Worm (Caenorhabditis elegans): ENCODE measurements around the gene acs-14.

The acs-14 gene

DNA sequence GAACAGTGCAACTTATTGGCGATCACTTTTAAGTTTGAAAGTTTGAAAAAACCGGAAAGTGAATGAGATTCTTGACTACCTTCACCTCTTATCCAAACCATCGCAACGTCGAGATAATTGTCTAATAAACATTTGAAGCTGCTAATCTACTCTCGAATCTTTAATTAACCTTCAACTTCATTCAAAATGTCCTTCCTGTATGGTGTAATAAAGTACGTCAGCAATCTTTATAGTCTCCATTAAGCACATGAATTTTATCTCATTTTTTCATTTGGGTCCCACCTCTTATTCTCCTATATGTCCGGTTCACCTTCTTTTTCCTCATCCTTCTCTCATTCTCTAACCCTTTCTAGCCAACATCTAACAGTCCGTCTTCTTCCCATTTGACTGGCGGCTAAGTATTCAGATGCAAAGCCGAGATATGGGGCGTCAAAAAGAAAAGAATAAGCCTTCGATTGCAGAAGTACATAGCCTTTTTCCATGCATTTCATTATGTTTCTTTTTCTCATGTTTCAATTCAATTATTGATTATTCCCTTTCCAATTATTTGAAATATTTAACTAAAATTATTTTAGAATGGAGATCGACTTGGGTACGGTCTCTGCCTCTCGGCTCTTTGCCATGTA lies 7.0 kb upstream of the acs-14 start, which contains the start of gene swt-5:
TSS of gene swt-5 (plus strand) at position 576 of the 626 bp plus-strand sequence.
- TF ChIP-seq pha-4 (tag; optimal IDR thresholded peaks at IDR 0.05) (no peak), flh-1 (GFP tag; optimal IDR thresholded peaks at IDR 0.05) (no peak)

DNA sequence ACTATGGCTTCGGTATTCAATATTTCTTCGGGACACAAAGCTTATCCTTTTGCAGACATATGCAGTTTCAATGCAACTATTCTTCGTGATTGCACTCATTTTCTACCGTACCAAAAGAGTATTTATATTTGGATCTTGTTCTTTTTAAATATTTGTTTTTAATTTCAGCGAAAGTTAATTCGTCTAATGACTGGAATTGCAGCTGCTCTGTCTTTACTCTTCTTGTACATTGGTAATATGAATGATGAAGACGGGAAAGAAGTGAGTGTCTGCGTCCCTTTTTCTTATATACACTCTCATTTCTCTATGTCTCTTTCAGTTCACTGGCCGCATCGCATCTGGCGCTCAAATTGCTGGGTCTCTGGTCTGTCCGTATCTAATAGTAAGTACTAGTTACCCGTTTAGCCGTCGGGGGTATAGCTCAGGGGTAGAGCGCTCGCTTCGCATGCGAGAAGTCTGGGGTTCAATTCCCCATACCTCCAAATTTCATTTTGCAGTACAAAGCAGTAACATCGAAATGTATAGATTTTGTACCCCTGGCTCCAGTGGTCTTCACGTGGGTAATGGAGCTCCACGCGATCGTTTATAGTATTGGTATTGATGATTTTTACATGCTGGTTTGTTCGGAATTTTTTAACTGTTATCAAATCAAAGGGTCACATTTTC lies 4.6 kb upstream of the acs-14 start:
- TF ChIP-seq unc-120 (tag; optimal IDR thresholded peaks at IDR 0.05; ENCODE audit: poor library complexity, severe bottlenecking) (peak; percentile 91), pha-4 (tag; optimal IDR thresholded peaks at IDR 0.05) (no peak), blmp-1 (tag; optimal IDR thresholded peaks at IDR 0.05) (no peak), sem-2 (GFP tag; optimal IDR thresholded peaks at IDR 0.05) (peak; percentile 88), drap-1 (GFP tag; optimal IDR thresholded peaks at IDR 0.05) (peak; percentile 92), ceh-39 (tag; optimal IDR thresholded peaks at IDR 0.05) (no peak), ceh-43 (GFP tag; optimal IDR thresholded peaks at IDR 0.05) (peak; percentile 89), mls-2 (tag; optimal IDR thresholded peaks at IDR 0.05) (peak; percentile 96), ceh-83 (GFP tag; optimal IDR thresholded peaks at IDR 0.05) (peak; percentile 94), nhr-76 (tag; optimal IDR thresholded peaks at IDR 0.05) (no peak), M03D4.4 (tag; optimal IDR thresholded peaks at IDR 0.05) (peak; percentile 93), bed-3 (GFP tag; optimal IDR thresholded peaks at IDR 0.05) (peak; percentile 82), elt-1 (tag; optimal IDR thresholded peaks at IDR 0.05; ENCODE audit: borderline replicate concordance, insufficient read depth) (no peak), ham-2 (GFP tag; optimal IDR thresholded peaks at IDR 0.05) (peak; percentile 93), ztf-11 (tag; optimal IDR thresholded peaks at IDR 0.05) (no peak), nhr-237 (tag; optimal IDR thresholded peaks at IDR 0.05) (no peak), lsy-2 (tag; optimal IDR thresholded peaks at IDR 0.05) (no peak), hlh-1 (tag; optimal IDR thresholded peaks at IDR 0.05) (peak; percentile 40), elt-3 (tag; optimal IDR thresholded peaks at IDR 0.05) (no peak), snpc-4 (tag; optimal IDR thresholded peaks at IDR 0.05) (no peak), flh-1 (GFP tag; optimal IDR thresholded peaks at IDR 0.05) (peak; percentile 68), zip-8 (tag; optimal IDR thresholded peaks at IDR 0.05) (no peak), mep-1 (tag; optimal IDR thresholded peaks at IDR 0.05) (peak; percentile 62), lin-32 (GFP tag; optimal IDR thresholded peaks at IDR 0.05) (peak; percentile 87), mab-5 (tag; optimal IDR thresholded peaks at IDR 0.05) (no peak), nhr-12 (tag; optimal IDR thresholded peaks at IDR 0.05) (peak; percentile 27), tbx-8 (GFP tag; optimal IDR thresholded peaks at IDR 0.05) (peak; percentile 84), lin-13 (tag; optimal IDR thresholded peaks at IDR 0.05) (peak; percentile 31), ces-1 (GFP tag; optimal IDR thresholded peaks at IDR 0.05) (peak; percentile 67), cnd-1 (tag; optimal IDR thresholded peaks at IDR 0.05) (peak; percentile 88), nhr-28 (tag; optimal IDR thresholded peaks at IDR 0.05) (no peak), sptf-1 (tag; optimal IDR thresholded peaks at IDR 0.05) (peak; percentile 95)

DNA sequence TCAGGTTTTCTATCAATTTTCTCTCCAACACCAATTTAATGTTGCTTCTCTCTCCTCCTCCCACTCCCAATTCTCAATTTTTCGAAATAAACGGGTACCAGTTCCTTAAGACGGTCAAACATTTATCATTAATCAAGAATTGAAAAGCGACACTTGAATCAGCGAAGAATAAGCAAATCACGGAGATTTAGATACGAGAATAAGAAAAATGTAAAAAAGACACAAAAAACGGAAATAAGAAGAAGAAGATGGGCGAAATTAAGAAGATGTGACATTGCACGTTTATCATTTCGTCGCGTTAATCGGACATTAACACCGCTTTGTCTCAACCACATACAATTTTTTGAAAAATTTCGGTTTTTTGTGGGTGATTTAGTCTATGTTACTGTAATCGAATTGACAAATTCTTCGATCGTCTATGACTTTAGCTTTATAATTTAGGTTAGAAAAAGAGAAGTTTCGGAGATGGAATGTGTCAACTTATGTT lies 3.4 kb upstream of the acs-14 start, which contains the start of gene haao-1:
TSS of gene haao-1 (plus strand) at position 437 of the 487 bp plus-strand sequence.
- TF ChIP-seq unc-62 (GFP tag; optimal IDR thresholded peaks at IDR 0.05) = no peak
- TF ChIP-seq ceh-39 (tag; optimal IDR thresholded peaks at IDR 0.05) = no peak
- TF ChIP-seq drap-1 (GFP tag; optimal IDR thresholded peaks at IDR 0.05) = no peak
- no peak for TF ChIP-seq ham-2 (GFP tag; optimal IDR thresholded peaks at IDR 0.05)
- TF ChIP-seq ceh-43 (GFP tag; optimal IDR thresholded peaks at IDR 0.05) = no peak
- TF ChIP-seq mab-5 (tag; optimal IDR thresholded peaks at IDR 0.05) = no peak
- TF ChIP-seq sem-2 (GFP tag; optimal IDR thresholded peaks at IDR 0.05) = no peak

DNA sequence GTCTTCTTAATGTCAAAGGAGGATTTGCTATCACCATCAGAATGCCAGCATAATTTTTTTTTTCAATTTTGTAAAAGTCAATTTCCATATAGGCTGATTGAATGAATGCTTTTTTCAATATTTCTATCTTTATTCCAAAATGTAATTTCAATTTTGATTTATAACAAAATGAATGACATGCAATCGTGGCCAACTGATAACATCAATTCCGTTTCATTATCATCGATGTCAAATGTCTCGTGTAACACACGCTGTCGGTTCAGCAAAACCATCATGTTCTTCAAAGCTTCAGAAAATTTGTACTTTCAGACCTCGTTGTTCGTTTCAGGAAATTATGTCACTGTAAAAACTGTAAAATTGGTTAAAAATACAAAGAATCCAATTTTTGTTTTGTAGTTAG lies 1.0 kb upstream of the acs-14 start:
- TF ChIP-seq unc-120 (tag; optimal IDR thresholded peaks at IDR 0.05; ENCODE audit: poor library complexity, severe bottlenecking) (no peak), ham-2 (GFP tag; optimal IDR thresholded peaks at IDR 0.05) (no peak)

Measured in whole organism, mixed stage, embryonic.